Worm (Caenorhabditis elegans): ENCODE measurements around the gene grd-7.

- TF ChIP-seq unc-130 (GFP tag; optimal IDR thresholded peaks at IDR 0.05) (no peak), ceh-82 (tag; optimal IDR thresholded peaks at IDR 0.05) (no peak), nhr-237 (tag; optimal IDR thresholded peaks at IDR 0.05) (no peak), arid-1 (GFP tag; conservative IDR thresholded peaks at IDR 0.05) (no peak), nhr-10 (tag; optimal IDR thresholded peaks at IDR 0.05) (no peak), dpl-1 (GFP tag; optimal IDR thresholded peaks at IDR 0.05) (no peak)
Measured at ce11 chrX:7220209-7220608, 49.1 kb downstream of the grd-7 start.

Data from whole organism, L4 larva.